Fruit fly (Drosophila melanogaster): ENCODE measurements around the gene CG9281.
A peak's percentile ranks its signal among the peaks of the same experiment; 100 is the strongest.

The CG9281 gene

dm6 chrX:15709624-15709983 lies 735 bp downstream of the CG9281 start (continued):
- TF ChIP-seq CG12391 (tag; optimal IDR thresholded peaks at IDR 0.05) (no peak), sens (GFP tag) (peak; percentile 68), hth (optimal IDR thresholded peaks at IDR 0.05) (no peak), CG11696 (GFP tag; IDR thresholded peaks at IDR 0.05) (0 out of 2 replicates have a peak, but pooled peaks have one; percentile 32), CG2199 (GFP tag; IDR thresholded peaks at IDR 0.05) (0 out of 3 replicates have a peak, but pooled peaks have one; percentile 12), slbo (GFP tag; IDR thresholded peaks at IDR 0.05) (peak; percentile 51; the same call in 1 of the 2 replicates), pan (optimal IDR thresholded peaks at IDR 0.05) (no peak), pan (GFP tag; optimal IDR thresholded peaks at IDR 0.05 in 1 of 2, IDR thresholded peaks at IDR 0.05 in 1 of 2) (peak in 1 of 2 experiments; percentile 28), CG8290 (GFP tag; optimal IDR thresholded peaks at IDR 0.05) (no peak), CG8290 (tag; optimal IDR thresholded peaks at IDR 0.05) (peak in 1 of 2 experiments; percentile 24), row (GFP tag; IDR thresholded peaks at IDR 0.05) (peak; percentile 60), Chrac-16 (GFP tag; optimal IDR thresholded peaks at IDR 0.05) (no peak), CG11456 (GFP tag; IDR thresholded peaks at IDR 0.05) (peak; percentile 52; the same call in 1 of the 3 replicates), Trl (optimal IDR thresholded peaks at IDR 0.05) (peak in 1 of 2 experiments; percentile 28), Trl (GFP tag; optimal IDR thresholded peaks at IDR 0.05) (no peak), CG12219 (GFP tag; optimal IDR thresholded peaks at IDR 0.05) (peak; percentile 2), CG15601 (tag; optimal IDR thresholded peaks at IDR 0.05) (peak; percentile 56), wek (GFP tag; optimal IDR thresholded peaks at IDR 0.05) (no peak), unc-4 (GFP tag; IDR thresholded peaks at IDR 0.05; ENCODE audit: partially characterized antibody) (no peak), E2f1 (GFP tag; IDR thresholded peaks at IDR 0.05) (peak; percentile 33; the same call in 1 of the 2 replicates), sr (GFP tag; IDR thresholded peaks at IDR 0.05) (0 out of 3 replicates have a peak, but pooled peaks have one; percentile 38), CG32532 (GFP tag; IDR thresholded peaks at IDR 0.05) (peak; percentile 34; the same call in 1 of the 2 replicates), CG3847 (GFP tag; IDR thresholded peaks at IDR 0.05) (0 out of 2 replicates have a peak, but pooled peaks have one; percentile 6), CG10321 (GFP tag; IDR thresholded peaks at IDR 0.05) (peak; percentile 44), Ptx1 (GFP tag; IDR thresholded peaks at IDR 0.05) (peak; percentile 19; the same call in 1 of the 2 replicates), tgo (GFP tag; IDR thresholded peaks at IDR 0.05) (0 out of 3 replicates have a peak, but pooled peaks have one; percentile 34), z (GFP tag; IDR thresholded peaks at IDR 0.05) (no peak), CG15269 (tag; optimal IDR thresholded peaks at IDR 0.05) (peak; percentile 35), CG1603 (tag; optimal IDR thresholded peaks at IDR 0.05) (peak; percentile 22), Taf1 (GFP tag; IDR thresholded peaks at IDR 0.05) (no peak), Meics (GFP tag; optimal IDR thresholded peaks at IDR 0.05) (peak; percentile 22), Drgx (GFP tag; IDR thresholded peaks at IDR 0.05) (0 out of 2 replicates have a peak, but pooled peaks have one; percentile 16), Xrp1 (GFP tag; IDR thresholded peaks at IDR 0.05) (peak; percentile 34; the same call in 1 of the 2 replicates), CG12769 (tag; optimal IDR thresholded peaks at IDR 0.05) (peak; percentile 38), CG1832 (GFP tag; optimal IDR thresholded peaks at IDR 0.05) (peak; percentile 84)

- TF ChIP-seq tll (GFP tag; optimal IDR thresholded peaks at IDR 0.05), result peak in 1 of 2 experiments; percentile 87
- peak; percentile 62 for TF ChIP-seq Xrp1 (GFP tag; IDR thresholded peaks at IDR 0.05)
- peak; percentile 26; the same call in 1 of the 2 replicates for TF ChIP-seq CG10959 (GFP tag; IDR thresholded peaks at IDR 0.05)
- TF ChIP-seq Stat92E (GFP tag; optimal IDR thresholded peaks at IDR 0.05), result no peak
- TF ChIP-seq Med (GFP tag), result peak; percentile 87
- TF ChIP-seq CG6175 (GFP tag; IDR thresholded peaks at IDR 0.05), result no peak
- peak; percentile 62; the same call in 1 of the 2 replicates for TF ChIP-seq klu (GFP tag; IDR thresholded peaks at IDR 0.05)
- TF ChIP-seq CHES-1-like (GFP tag; optimal IDR thresholded peaks at IDR 0.05), result peak; percentile 30
- peak; percentile 2 for TF ChIP-seq CG31388 (GFP tag; optimal IDR thresholded peaks at IDR 0.05)
- TF ChIP-seq CG11504 (tag; optimal IDR thresholded peaks at IDR 0.05), result peak; percentile 81
- peak; percentile 80 for TF ChIP-seq CG14014 (GFP tag; IDR thresholded peaks at IDR 0.05)
- TF ChIP-seq CG5245 (GFP tag; optimal IDR thresholded peaks at IDR 0.05), result peak; percentile 10
- no peak for TF ChIP-seq rib (GFP tag; IDR thresholded peaks at IDR 0.05)
- TF ChIP-seq ham (GFP tag; IDR thresholded peaks at IDR 0.05), result no peak
- no peak for TF ChIP-seq CG17568 (GFP tag; optimal IDR thresholded peaks at IDR 0.05)
- TF ChIP-seq fu2 (GFP tag; optimal IDR thresholded peaks at IDR 0.05), result peak; percentile 60
- no peak for TF ChIP-seq nom (GFP tag; optimal IDR thresholded peaks at IDR 0.05)
- TF ChIP-seq slou (GFP tag; optimal IDR thresholded peaks at IDR 0.05), result peak; percentile 25
- no peak for TF ChIP-seq chm (GFP tag; IDR thresholded peaks at IDR 0.05)
These were observed 6.6 kb downstream of the CG9281 start, which contains the start of the genes Pis and Hap40 for dm6 chrX:15703720-15704206. Pis (minus strand) TSS chrX:15703770. Hap40 (plus strand) TSS chrX:15704125.

All from whole organism, embryonic.